Fruit fly (Drosophila melanogaster) whole organism, embryonic: ENCODE results near the gene Pss.

Source experiments
- Atf-2 ChIP-seq: fragments of 200-800 bp; sonication (Bioruptor generic); optimal IDR thresholded peaks from 2 replicates; lab custom pipeline; 2016; ENCODE audit warnings: missing biosample characterization, missing genetic modification characterization
- Atf6 ChIP-seq: fragments of 200-800 bp; sonication (Bioruptor generic); IDR thresholded peaks from 2 replicates; pipeline ENCODE4 v1.3.6; 2022; ENCODE audit warnings: missing biosample characterization, missing genetic modification characterization
- Bgb ChIP-seq: fragments of 200-800 bp; sonication (Bioruptor generic); IDR thresholded peaks from 2 replicates; pipeline ENCODE4 v1.3.6; 2022; ENCODE audit warnings: missing biosample characterization, missing genetic modification characterization; ENCODE audit not compliant: partially characterized antibody
- CG1024 ChIP-seq: fragments of 200-800 bp; sonication (Bioruptor generic); IDR thresholded peaks from 2 replicates; pipeline ENCODE4 v1.3.6; 2022; ENCODE audit warnings: missing biosample characterization, missing genetic modification characterization
- CG11695 ChIP-seq: fragments of 200-800 bp; sonication (Bioruptor generic); IDR thresholded peaks from 3 replicates; pipeline ENCODE4 v1.3.6; 2022; ENCODE audit warnings: missing biosample characterization, missing genetic modification characterization
- CG12769 ChIP-seq: fragments of 200-800 bp; sonication (Bioruptor generic); optimal IDR thresholded peaks from 2 replicates; lab custom pipeline; 2019; ENCODE audit warnings: missing biosample characterization, mild to moderate bottlenecking, missing genetic modification characterization, moderate library complexity
- CG14441 ChIP-seq: fragments of 200-800 bp; sonication (Bioruptor generic); IDR thresholded peaks from 2 replicates; pipeline ENCODE4 v1.3.6; 2022; ENCODE audit warnings: missing biosample characterization, missing genetic modification characterization
- CG1529 ChIP-seq: fragments of 200-800 bp; sonication (Bioruptor generic); optimal IDR thresholded peaks from 3 replicates; lab custom pipeline; 2018; ENCODE audit warnings: missing biosample characterization, missing genetic modification characterization
- CG17612 ChIP-seq: fragments of 200-800 bp; sonication (Bioruptor generic); IDR thresholded peaks from 2 replicates; pipeline ENCODE4 v1.3.6; 2022; ENCODE audit warnings: missing biosample characterization, missing genetic modification characterization
- CG2116 ChIP-seq: fragments of 200-800 bp; sonication (Bioruptor generic); optimal IDR thresholded peaks from 3 replicates; lab custom pipeline; 2018; ENCODE audit warnings: missing biosample characterization, mild to moderate bottlenecking, missing genetic modification characterization
- CG31441 ChIP-seq: fragments of 200-800 bp; sonication (Bioruptor generic); IDR thresholded peaks from 2 replicates; pipeline ENCODE4 v1.3.6; 2022; ENCODE audit warnings: missing biosample characterization, missing genetic modification characterization
- CG32532 ChIP-seq: fragments of 200-800 bp; sonication (Bioruptor generic); IDR thresholded peaks from 2 replicates; pipeline ENCODE4 v1.3.6; 2022; ENCODE audit warnings: missing biosample characterization, missing genetic modification characterization
- CG4360 ChIP-seq: fragments of 200-800 bp; sonication (Bioruptor generic); IDR thresholded peaks from 2 replicates; pipeline ENCODE4 v1.3.6; 2022; ENCODE audit warnings: missing biosample characterization, missing genetic modification characterization
- CG4730 ChIP-seq: fragments of 200-800 bp; sonication (Bioruptor generic); IDR thresholded peaks from 2 replicates; pipeline ENCODE4 v1.3.6; 2022; ENCODE audit warnings: missing biosample characterization, missing genetic modification characterization
- CG5180 ChIP-seq: fragments of 200-800 bp; sonication (Bioruptor generic); optimal IDR thresholded peaks from 3 replicates; lab custom pipeline; 2017; ENCODE audit warnings: missing biosample characterization, missing genetic modification characterization, mild to moderate bottlenecking, moderate library complexity, missing genetic modification reagents
- CG6654 ChIP-seq: fragments of 200-800 bp; sonication (Bioruptor generic); optimal IDR thresholded peaks from 2 replicates; lab custom pipeline; 2017; ENCODE audit warnings: missing biosample characterization, mild to moderate bottlenecking, missing genetic modification characterization
- CG6689 ChIP-seq: fragments of 200-800 bp; sonication (Bioruptor generic); IDR thresholded peaks from 2 replicates; pipeline ENCODE4 v1.3.6; 2022; ENCODE audit warnings: missing biosample characterization, missing genetic modification characterization
- CG9437 ChIP-seq: fragments of 200-800 bp; sonication (Bioruptor generic); optimal IDR thresholded peaks from 2 replicates; lab custom pipeline; 2018; ENCODE audit warnings: missing biosample characterization, mild to moderate bottlenecking, missing genetic modification characterization
- CHES-1-like ChIP-seq: fragments of 200-800 bp; sonication (Bioruptor generic); optimal IDR thresholded peaks from 2 replicates; lab custom pipeline; 2016; ENCODE audit warnings: missing biosample characterization, missing genetic modification characterization
- D19A ChIP-seq: fragments of 200-800 bp; optimal IDR thresholded peaks from 3 replicates; lab custom pipeline; 2019; ENCODE audit warnings: missing biosample characterization, mild to moderate bottlenecking, missing genetic modification characterization, moderate library complexity
- D19B ChIP-seq: fragments of 200-800 bp; sonication (Bioruptor generic); optimal IDR thresholded peaks from 2 replicates; lab custom pipeline; 2017; ENCODE audit warnings: missing biosample characterization, mild to moderate bottlenecking, missing genetic modification characterization
- Dip2 ChIP-seq: fragments of 200-800 bp; sonication (Bioruptor generic); IDR thresholded peaks from 2 replicates; pipeline ENCODE4 v1.3.6; 2022; ENCODE audit warnings: missing biosample characterization, missing genetic modification characterization
- Dll ChIP-seq: fragments of 200-800 bp; sonication (Bioruptor generic); IDR thresholded peaks from 4 replicates; pipeline ENCODE4 v1.3.6; 2022; ENCODE audit warnings: missing biosample characterization, missing genetic modification characterization; ENCODE audit not compliant: partially characterized antibody
- HHEX ChIP-seq: fragments of 200-800 bp; sonication (Bioruptor generic); optimal IDR thresholded peaks from 3 replicates; lab custom pipeline; 2017; ENCODE audit warnings: missing biosample characterization, mild to moderate bottlenecking, missing genetic modification characterization, missing genetic modification reagents
- Med ChIP-seq: fragments of 200-800 bp; sonication (Bioruptor generic); peaks from one replicate; lab custom pipeline; 2016; ENCODE audit warnings: missing biosample characterization, missing genetic modification characterization, mild to moderate bottlenecking, inconsistent platforms, moderate library complexity
- NC2α ChIP-seq: fragments of 200-800 bp; sonication (Bioruptor generic); optimal IDR thresholded peaks from 2 replicates; lab custom pipeline; 2016; ENCODE audit warnings: missing biosample characterization, missing genetic modification characterization
- Opbp ChIP-seq: fragments of 200-800 bp; sonication (Bioruptor generic); IDR thresholded peaks from 3 replicates; pipeline ENCODE4 v1.3.6; 2022; ENCODE audit warnings: missing biosample characterization, missing genetic modification characterization; ENCODE audit not compliant: partially characterized antibody
- Scr ChIP-seq: fragments of 200-800 bp; sonication (Bioruptor generic); IDR thresholded peaks from 2 replicates; pipeline ENCODE4 v1.3.6; 2022; ENCODE audit warnings: missing biosample characterization, missing genetic modification characterization; ENCODE audit not compliant: partially characterized antibody
- Stat92E ChIP-seq, 3 experiments: fragments of >200 bp in 2 of 3; fragments of 200-800 bp in 1 of 3; sonication (Bioruptor generic) in 1 of 3; optimal IDR thresholded peaks; 2 replicates each; lab custom pipeline; 2017 to 2019; ENCODE audit warnings: missing biosample characterization in 3 of 3, missing genetic modification characterization in 3 of 3, mild to moderate bottlenecking in 1 of 3, moderate library complexity in 1 of 3
- TFAM ChIP-seq: fragments of 200-800 bp; sonication (Bioruptor generic); optimal IDR thresholded peaks from 2 replicates; lab custom pipeline; 2017; ENCODE audit warnings: missing biosample characterization, missing genetic modification characterization, inconsistent platforms
- ap ChIP-seq: fragments of 200-800 bp; sonication (Bioruptor generic); IDR thresholded peaks from 2 replicates; pipeline ENCODE4 v1.3.6; 2022; ENCODE audit warnings: missing biosample characterization, missing genetic modification characterization
- bbx ChIP-seq: fragments of 200-800 bp; sonication (Bioruptor generic); IDR thresholded peaks from 2 replicates; pipeline ENCODE4 v1.3.6; 2022; ENCODE audit warnings: missing biosample characterization, missing genetic modification characterization; ENCODE audit not compliant: partially characterized antibody
- cad ChIP-seq: fragments of >200 bp; optimal IDR thresholded peaks from 2 replicates; lab custom pipeline; 2017; ENCODE audit warnings: missing biosample characterization, missing genetic modification characterization
- chinmo ChIP-seq: fragments of 200-800 bp; sonication (Bioruptor generic); IDR thresholded peaks from 4 replicates; pipeline ENCODE4 v1.3.6; 2022; ENCODE audit warnings: missing biosample characterization, missing genetic modification characterization; ENCODE audit not compliant: partially characterized antibody
- crc ChIP-seq: fragments of 200-800 bp; sonication (Bioruptor generic); optimal IDR thresholded peaks from 2 replicates; lab custom pipeline; 2016; ENCODE audit warnings: missing biosample characterization, missing genetic modification characterization
- crol ChIP-seq: fragments of 200-800 bp; sonication (Bioruptor generic); IDR thresholded peaks from 2 replicates; pipeline ENCODE4 v1.3.6; 2022; ENCODE audit warnings: missing biosample characterization, missing genetic modification characterization
- cwo ChIP-seq: fragments of 200-800 bp; sonication (Bioruptor generic); optimal IDR thresholded peaks from 3 replicates; lab custom pipeline; 2017; ENCODE audit warnings: missing biosample characterization, missing genetic modification characterization, mild to moderate bottlenecking, moderate library complexity, missing genetic modification reagents
- danr ChIP-seq: fragments of 200-800 bp; sonication (Bioruptor generic); IDR thresholded peaks from 2 replicates; pipeline ENCODE4 v1.3.6; 2022; ENCODE audit warnings: missing biosample characterization, missing genetic modification characterization
- fd3F ChIP-seq: fragments of 200-800 bp; sonication (Bioruptor generic); optimal IDR thresholded peaks from 2 replicates; lab custom pipeline; 2018; ENCODE audit warnings: missing biosample characterization, mild to moderate bottlenecking, missing genetic modification characterization, moderate library complexity
- oc ChIP-seq: fragments of 200-800 bp; sonication (Bioruptor generic); optimal IDR thresholded peaks from 2 replicates; lab custom pipeline; 2018; ENCODE audit warnings: missing biosample characterization, mild to moderate bottlenecking, missing genetic modification characterization, moderate library complexity
- onecut ChIP-seq: fragments of 200-800 bp; sonication (Bioruptor generic); IDR thresholded peaks from 2 replicates; pipeline ENCODE4 v1.3.6; 2022; ENCODE audit warnings: missing biosample characterization, missing genetic modification characterization
- pum ChIP-seq: fragments of 200-800 bp; sonication (Bioruptor generic); optimal IDR thresholded peaks from 2 replicates; lab custom pipeline; 2016; ENCODE audit warnings: missing biosample characterization, missing genetic modification characterization
- pzg ChIP-seq: fragments of 200-800 bp; sonication (Bioruptor generic); optimal IDR thresholded peaks from 3 replicates; lab custom pipeline; 2018; ENCODE audit warnings: missing biosample characterization, mild to moderate bottlenecking, missing genetic modification characterization, moderate library complexity
- schlank ChIP-seq: fragments of 200-800 bp; sonication (Bioruptor generic); optimal IDR thresholded peaks from 2 replicates; lab custom pipeline; 2018; ENCODE audit warnings: missing biosample characterization, mild to moderate bottlenecking, missing genetic modification characterization
- sd ChIP-seq: fragments of 200-800 bp; sonication (Bioruptor generic); optimal IDR thresholded peaks from 3 replicates; lab custom pipeline; 2018; ENCODE audit warnings: missing biosample characterization, mild to moderate bottlenecking, missing genetic modification characterization, moderate library complexity
- sens-2 ChIP-seq: fragments of 200-800 bp; sonication (Bioruptor generic); IDR thresholded peaks from 2 replicates; pipeline ENCODE4 v1.3.6; 2022; ENCODE audit warnings: missing biosample characterization, missing genetic modification characterization
- slou ChIP-seq: fragments of 200-800 bp; sonication (Bioruptor generic); optimal IDR thresholded peaks from 3 replicates; lab custom pipeline; 2016; ENCODE audit warnings: missing biosample characterization, missing genetic modification characterization
- sqz ChIP-seq: fragments of 200-800 bp; sonication (Bioruptor generic); optimal IDR thresholded peaks from 3 replicates; lab custom pipeline; 2018; ENCODE audit warnings: missing biosample characterization, mild to moderate bottlenecking, missing genetic modification characterization
- tio ChIP-seq: fragments of 200-800 bp; sonication (Bioruptor generic); optimal IDR thresholded peaks from 2 replicates; lab custom pipeline; 2017; ENCODE audit warnings: missing biosample characterization, missing genetic modification characterization, inconsistent platforms
- twi ChIP-seq: fragments of 200-800 bp; optimal IDR thresholded peaks from 2 replicates; lab custom pipeline; 2019; ENCODE audit warnings: missing biosample characterization, mild to moderate bottlenecking, missing genetic modification characterization, moderate library complexity

Pss gene

dm6 chr3L:20525743-20526142 lies 231 bp downstream of the Pss start (continued):
- TF ChIP-seq Scr (GFP tag; lab: Robert Waterston, UW) (peak; percentile 30; the same call in 1 of the 2 replicates), CHES-1-like (GFP tag; lab: Kevin White, UChicago) (no peak), CG31441 (GFP tag; lab: Robert Waterston, UW) (no peak), NC2α (GFP tag; lab: Kevin White, UChicago) (no peak), TFAM (GFP tag; lab: Kevin White, UChicago) (no peak), CG6689 (GFP tag; lab: Robert Waterston, UW) (no peak), Atf6 (GFP tag; lab: Robert Waterston, UW) (no peak), bbx (GFP tag; lab: Robert Waterston, UW) (peak; percentile 34; the same call in 1 of the 2 replicates), sqz (GFP tag; lab: Kevin White, UChicago) (no peak), Stat92E (GFP tag; optimal IDR thresholded peaks at IDR 0.05; lab: Kevin White, UChicago) (no peak), crol (peak; percentile 66), HHEX (GFP tag; lab: Kevin White, UChicago) (no peak), CG17612 (GFP tag; lab: Robert Waterston, UW) (no peak), CG32532 (GFP tag; lab: Robert Waterston, UW) (no peak), Dll (GFP tag; lab: Robert Waterston, UW) (0 out of 4 replicates have a peak, but pooled peaks have one; percentile 11), Atf-2 (GFP tag; lab: Kevin White, UChicago) (no peak), pum (GFP tag; lab: Kevin White, UChicago) (no peak), Opbp (GFP tag; lab: Robert Waterston, UW) (0 out of 3 replicates have a peak, but pooled peaks have one; percentile 6), ap (GFP tag; lab: Robert Waterston, UW) (no peak), Bgb (peak; percentile 28; the same call in 1 of the 2 replicates), sens-2 (no peak), cad (no peak), danr (no peak), CG4360 (peak; percentile 54; the same call in 1 of the 2 replicates), CG14441 (GFP tag; lab: Robert Waterston, UW) (no peak)

DNA sequence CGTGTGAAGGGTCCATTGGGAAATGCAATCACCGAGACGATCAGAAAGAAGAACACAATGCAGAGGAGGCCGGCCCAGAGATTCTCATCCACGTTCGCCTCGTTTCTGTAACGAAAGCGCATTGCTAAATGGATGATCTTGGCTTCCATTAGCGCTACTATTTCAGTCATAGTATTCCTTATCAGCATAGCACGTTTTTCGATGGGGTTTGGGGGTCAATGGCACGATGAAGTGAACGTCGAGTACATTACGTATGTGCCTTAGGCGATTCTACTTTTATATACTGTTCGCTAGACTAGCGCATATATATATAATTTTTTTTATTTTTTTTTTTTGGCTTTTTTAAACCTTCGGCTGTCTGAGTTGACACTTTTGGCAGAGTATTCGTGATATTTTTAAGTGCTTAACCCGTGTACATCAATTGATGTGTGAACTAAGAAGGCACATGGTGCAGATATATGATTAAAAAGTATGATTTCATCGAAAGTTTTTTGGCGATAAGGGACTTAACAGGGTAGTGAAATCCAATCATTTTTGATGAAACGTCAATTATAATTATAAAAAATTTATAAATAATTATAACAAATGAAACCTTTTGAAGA lies 1.5 kb downstream of the Pss start:
- TF ChIP-seq CG11695 = 0 out of 3 replicates have a peak, but pooled peaks have one; percentile 41
- no peak for TF ChIP-seq crc (GFP tag; lab: Kevin White, UChicago)
- TF ChIP-seq oc = no peak
- peak; percentile 94 for TF ChIP-seq cwo (GFP tag; lab: Kevin White, UChicago)
- TF ChIP-seq chinmo (GFP tag; lab: Robert Waterston, UW) = 0 out of 4 replicates have a peak, but pooled peaks have one; percentile 58
- peak; percentile 77 for TF ChIP-seq CG9437 (GFP tag; lab: Kevin White, UChicago)
- TF ChIP-seq danr = no peak
- TF ChIP-seq CG4730 (GFP tag; lab: Robert Waterston, UW) = no peak
- peak; percentile 12 for TF ChIP-seq D19B (GFP tag; lab: Kevin White, UChicago)
- TF ChIP-seq fd3F (GFP tag; lab: Kevin White, UChicago) = no peak
- TF ChIP-seq D19A = peak; percentile 12
- TF ChIP-seq slou (GFP tag; lab: Kevin White, UChicago) = no peak
- no peak for TF ChIP-seq Dip2 (GFP tag; lab: Robert Waterston, UW)
- no peak for TF ChIP-seq CG12769
- no peak for TF ChIP-seq tio
- no peak for TF ChIP-seq sd
- no peak for TF ChIP-seq CG1024 (GFP tag; lab: Robert Waterston, UW)
- TF ChIP-seq CG2116 (GFP tag; lab: Kevin White, UChicago) = no peak
- no peak for TF ChIP-seq CG5180 (GFP tag; lab: Kevin White, UChicago)
- no peak for TF ChIP-seq onecut
- TF ChIP-seq CG1529 = no peak
- TF ChIP-seq pzg (GFP tag; lab: Kevin White, UChicago) = no peak
- TF ChIP-seq twi = no peak
- peak; percentile 39 for TF ChIP-seq Med (GFP tag; lab: Kevin White, UChicago)
- no peak for TF ChIP-seq CG6654 (GFP tag; lab: Kevin White, UChicago)
- no peak for TF ChIP-seq schlank
